Fruit fly (Drosophila melanogaster) whole organism, pupa: ENCODE measurements around the gene CG12506.

Experiments
- CG14655 ChIP-seq: fragments of 200-800 bp; sonication (Bioruptor generic); optimal IDR thresholded peaks from 3 replicates; lab custom pipeline; 2017; ENCODE audit warnings: mild to moderate bottlenecking, missing biosample characterization, missing genetic modification reagents, missing genetic modification characterization
- CG15710 ChIP-seq: fragments of 200-800 bp; sonication (Bioruptor generic); optimal IDR thresholded peaks from 2 replicates; lab custom pipeline; 2018; ENCODE audit warnings: missing biosample characterization, mild to moderate bottlenecking, missing genetic modification characterization, moderate library complexity
- CG17806 ChIP-seq: fragments of 200-800 bp; sonication (Bioruptor generic); optimal IDR thresholded peaks from 2 replicates; lab custom pipeline; 2018; ENCODE audit warnings: missing biosample characterization, mild to moderate bottlenecking, missing genetic modification characterization, moderate library complexity
- CG4496 ChIP-seq: fragments of 200-800 bp; sonication (Bioruptor generic); IDR thresholded peaks from 3 replicates; pipeline ENCODE4 v1.3.6; 2022; ENCODE audit warnings: missing biosample characterization, missing genetic modification characterization
- CG8159 ChIP-seq: fragments of 200-800 bp; sonication (Bioruptor generic); optimal IDR thresholded peaks from 3 replicates; lab custom pipeline; 2018; ENCODE audit warnings: missing biosample characterization, mild to moderate bottlenecking, missing genetic modification characterization, moderate library complexity
- CG9948 ChIP-seq: fragments of 200-800 bp; sonication (Bioruptor generic); optimal IDR thresholded peaks from 2 replicates; lab custom pipeline; 2018; ENCODE audit warnings: missing biosample characterization, mild to moderate bottlenecking, missing genetic modification characterization, moderate library complexity
- EcR ChIP-seq: fragments of 200-800 bp; sonication (Bioruptor generic); optimal IDR thresholded peaks from 3 replicates; lab custom pipeline; 2019; ENCODE audit warnings: missing biosample characterization, missing genetic modification characterization, mild to moderate bottlenecking, moderate library complexity, missing genetic modification reagents
- Pif1A ChIP-seq: fragments of 200-800 bp; sonication (Bioruptor generic); optimal IDR thresholded peaks from 3 replicates; lab custom pipeline; 2016; ENCODE audit warnings: missing biosample characterization, missing genetic modification characterization
- Pif1B ChIP-seq: fragments of 200-800 bp; sonication (Bioruptor generic); optimal IDR thresholded peaks from 3 replicates; lab custom pipeline; 2016; ENCODE audit warnings: missing biosample characterization, missing genetic modification characterization
- Snoo ChIP-seq: fragments of 200-800 bp; sonication (Bioruptor generic); optimal IDR thresholded peaks from 3 replicates; lab custom pipeline; 2017; ENCODE audit warnings: missing biosample characterization, mild to moderate bottlenecking, missing genetic modification characterization, inconsistent platforms
- fd96Ca ChIP-seq: fragments of 200-800 bp; sonication (Bioruptor generic); IDR thresholded peaks from 3 replicates; pipeline ENCODE4 v1.3.6; 2022; ENCODE audit warnings: missing biosample characterization, missing genetic modification characterization
- rn ChIP-seq: fragments of 200-800 bp; sonication (Bioruptor generic); IDR thresholded peaks from 2 replicates; pipeline ENCODE4 v1.3.6; 2022; ENCODE audit warnings: missing biosample characterization, missing genetic modification characterization

DNA sequence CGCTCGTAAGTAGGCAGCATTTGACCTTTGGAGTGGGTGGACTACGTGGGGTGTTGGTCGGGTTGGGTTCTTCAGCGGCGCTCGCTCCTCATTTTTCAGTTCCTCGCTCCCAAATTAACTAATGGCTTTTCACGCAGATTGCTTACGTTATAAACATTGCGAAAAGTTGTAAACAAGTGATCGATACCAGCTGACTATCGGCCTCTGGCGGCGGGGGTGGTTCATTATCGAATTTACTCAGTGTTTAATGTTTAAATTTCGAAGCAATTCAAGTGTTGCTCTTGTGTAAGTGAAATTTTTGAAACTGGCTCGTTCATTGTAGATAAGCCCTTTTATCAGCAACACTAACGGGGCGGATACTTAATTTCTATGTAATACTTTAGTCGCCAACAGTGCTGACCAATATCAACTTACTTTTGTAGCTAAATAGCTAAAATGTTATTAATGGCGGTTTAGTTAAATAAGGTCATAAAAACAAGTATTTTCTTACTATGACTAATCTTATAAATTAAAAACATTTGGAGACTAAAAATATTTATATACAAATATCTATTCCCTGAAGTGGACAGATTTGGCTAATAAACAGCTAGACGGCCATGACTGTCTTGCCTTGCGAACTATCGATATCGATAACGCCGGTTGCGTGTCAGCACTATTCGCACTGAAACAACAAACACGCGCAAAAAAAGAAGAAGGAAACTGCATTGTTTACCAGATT is 46.1 kb downstream of the CG12506 start, which contains the start of the genes PGAP2 and Clp:
- TF ChIP-seq Pif1B (GFP tag; lab: Kevin White, UChicago): no peak
- peak; percentile 64 for TF ChIP-seq CG4496 (GFP tag; lab: Robert Waterston, UW)
- peak; percentile 50; the same call in 1 of the 2 replicates for TF ChIP-seq rn (GFP tag; lab: Robert Waterston, UW)
- TF ChIP-seq EcR: no peak
- no peak for TF ChIP-seq Pif1A (GFP tag; lab: Kevin White, UChicago)
- TF ChIP-seq CG15710 (tag; lab: Kevin White, UChicago): peak; percentile 76
- peak; percentile 75 for TF ChIP-seq CG8159
- TF ChIP-seq CG9948: peak; percentile 68
- TF ChIP-seq fd96Ca (GFP tag; lab: Robert Waterston, UW): 0 out of 3 replicates have a peak, but pooled peaks have one; percentile 42
- TF ChIP-seq CG17806: peak; percentile 68
- TF ChIP-seq CG14655: no peak
- TF ChIP-seq Snoo: peak; percentile 54
